Worm (Caenorhabditis elegans) whole organism, late embryonic: ENCODE data around the gene str-174.

ENCODE experiments used
- F13H6.1 ChIP-seq: sonication (generic microtip); optimal IDR thresholded peaks from 2 replicates; lab custom pipeline; 2016; ENCODE audit warnings: missing genetic modification characterization, missing compliant biosample characterization
- dmd-4 ChIP-seq: sonication (generic microtip); optimal IDR thresholded peaks from 2 replicates; lab custom pipeline; 2016; ENCODE audit warnings: borderline replicate concordance, missing genetic modification characterization, missing compliant biosample characterization
- elt-2 ChIP-seq: sonication (generic microtip); optimal IDR thresholded peaks from 2 replicates; lab custom pipeline; 2016; ENCODE audit warnings: missing genetic modification reagents, missing genetic modification characterization, missing compliant biosample characterization
- ets-4 ChIP-seq: sonication (generic microtip); optimal IDR thresholded peaks from 2 replicates; lab custom pipeline; 2016; ENCODE audit warnings: missing genetic modification characterization, missing compliant biosample characterization
- nhr-11 ChIP-seq: fragments of 150-350 bp; optimal IDR thresholded peaks from 2 replicates; lab custom pipeline; 2014; ENCODE audit warnings: missing biosample characterization, missing genetic modification characterization
- pha-4 ChIP-seq: fragments of 150-350 bp; optimal IDR thresholded peaks from 2 replicates; lab custom pipeline; 2018; ENCODE audit warnings: missing biosample characterization, missing genetic modification reagents, missing genetic modification characterization
- pqm-1 ChIP-seq: sonication (generic microtip); optimal IDR thresholded peaks from 2 replicates; lab custom pipeline; 2016; ENCODE audit warnings: missing genetic modification characterization, missing compliant biosample characterization
- sox-4 ChIP-seq: sonication (generic microtip); optimal IDR thresholded peaks from 2 replicates; lab custom pipeline; 2017; ENCODE audit warnings: mild to moderate bottlenecking, missing genetic modification characterization, inconsistent platforms, missing compliant biosample characterization
- zip-5 ChIP-seq: sonication (generic microtip); optimal IDR thresholded peaks from 2 replicates; lab custom pipeline; 2016; ENCODE audit warnings: missing genetic modification characterization, missing compliant biosample characterization

DNA sequence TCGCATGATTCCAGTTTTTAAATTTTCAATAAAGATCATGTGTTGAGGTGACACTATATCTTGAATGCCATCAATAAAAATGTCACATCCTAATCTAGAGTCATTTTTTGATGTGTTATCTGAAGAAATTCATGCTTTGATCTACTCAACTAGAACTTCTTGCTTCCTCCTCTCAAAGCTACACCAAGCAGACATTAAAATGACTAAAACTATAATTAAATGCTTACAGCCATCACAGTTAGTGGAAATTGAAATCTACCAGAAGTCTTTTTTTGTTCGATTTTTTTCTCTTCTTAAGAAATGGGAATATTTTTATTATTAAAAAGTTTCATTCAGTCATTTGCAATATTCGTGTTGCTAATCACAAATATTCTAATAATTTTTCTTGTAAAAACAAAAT lies 43.3 kb upstream of the str-174 start, which contains the start of gene str-158:
- TF ChIP-seq pha-4, result no peak
- no peak for TF ChIP-seq dmd-4 (tag; lab: Kevin White, UChicago)
- TF ChIP-seq nhr-11 (tag; lab: Kevin White, UChicago), result no peak
- no peak for TF ChIP-seq ets-4 (tag; lab: Kevin White, UChicago)
- TF ChIP-seq F13H6.1 (tag; lab: Kevin White, UChicago), result no peak
- no peak for TF ChIP-seq zip-5 (tag; lab: Kevin White, UChicago)
- TF ChIP-seq elt-2 (tag; lab: Kevin White, UChicago), result no peak
- no peak for TF ChIP-seq pqm-1 (tag; lab: Kevin White, UChicago)
- TF ChIP-seq sox-4 (tag; lab: Kevin White, UChicago), result no peak
